Worm (Caenorhabditis elegans): Measurements from ENCODE around the gene W10G11.3.

DNA sequence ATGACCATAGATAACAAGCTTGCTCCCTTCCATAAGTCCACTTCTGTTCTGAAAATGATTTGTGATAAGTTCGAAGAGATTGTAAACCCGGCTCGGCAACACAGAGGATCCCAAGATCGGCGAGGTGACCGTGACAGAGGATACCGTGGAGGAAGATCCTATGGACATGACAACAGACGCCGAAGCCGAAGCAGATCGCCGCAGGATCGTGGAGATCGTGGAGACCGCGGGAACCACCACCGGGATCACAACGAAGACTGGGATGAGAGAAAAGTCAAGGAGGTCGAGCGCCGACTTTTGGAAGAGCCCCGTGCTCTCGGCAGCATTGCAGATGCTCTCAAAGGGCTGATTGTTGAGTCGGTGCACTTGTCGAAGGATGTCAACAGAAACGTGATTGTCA is 42.3 kb upstream of the W10G11.3 start:
- TF ChIP-seq elt-2 (tag; optimal IDR thresholded peaks at IDR 0.05), result no peak
- TF ChIP-seq isw-1 (GFP tag; IDR thresholded peaks at IDR 0.05), result no peak

All from whole organism, L1 larva.